Fruit fly (Drosophila melanogaster): ENCODE measurements around the gene Sfp24C1.

Gene Sfp24C1

DNA sequence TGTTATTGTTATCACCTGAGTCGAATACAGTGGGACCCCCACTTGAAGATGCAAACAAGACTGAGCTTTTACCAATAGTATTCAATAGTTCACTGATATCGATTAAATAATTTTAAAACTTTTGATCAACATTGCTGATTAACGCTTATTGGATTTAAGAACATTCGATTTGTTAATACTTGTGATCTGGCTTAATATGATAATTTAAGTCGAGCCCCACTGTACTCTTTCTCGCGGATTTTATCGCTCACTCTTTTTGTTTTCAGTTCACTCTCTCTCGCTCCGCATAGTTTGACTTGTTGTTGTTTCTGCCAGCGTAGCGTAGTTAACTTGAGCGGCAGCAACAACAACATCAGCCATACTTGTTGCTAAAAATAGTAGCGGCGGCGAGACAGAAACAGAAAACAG is 44.8 kb upstream of the Sfp24C1 start (continued):
- TF ChIP-seq Mrtf (GFP tag; IDR thresholded peaks at IDR 0.05), result peak; percentile 97
- TF ChIP-seq Nf-YC (tag; optimal IDR thresholded peaks at IDR 0.05), result peak; percentile 92
- peak; percentile 97 for TF ChIP-seq GATAe (GFP tag; conservative IDR thresholded peaks at IDR 0.05)
- peak; percentile 97 for TF ChIP-seq slp2 (GFP tag; optimal IDR thresholded peaks at IDR 0.05)
- peak; percentile 97 for TF ChIP-seq kni (GFP tag; optimal IDR thresholded peaks at IDR 0.05)
- peak; percentile 98 for TF ChIP-seq gce (GFP tag; IDR thresholded peaks at IDR 0.05)
- peak; percentile 98 for TF ChIP-seq seq (GFP tag; IDR thresholded peaks at IDR 0.05)
- TF ChIP-seq CG34422 (GFP tag; IDR thresholded peaks at IDR 0.05), result peak; percentile 98
- TF ChIP-seq HLH3B (GFP tag; IDR thresholded peaks at IDR 0.05), result peak; percentile 98
- peak; percentile 98 for TF ChIP-seq oc (tag; optimal IDR thresholded peaks at IDR 0.05)
- TF ChIP-seq CG16813 (GFP tag; IDR thresholded peaks at IDR 0.05; ENCODE audit: partially characterized antibody), result no peak
- TF ChIP-seq PHDP (tag; optimal IDR thresholded peaks at IDR 0.05), result peak; percentile 99
- TF ChIP-seq CG9215 (GFP tag; IDR thresholded peaks at IDR 0.05), result peak; percentile 97
- TF ChIP-seq hth (optimal IDR thresholded peaks at IDR 0.05), result no peak
- TF ChIP-seq CG1603 (tag; optimal IDR thresholded peaks at IDR 0.05), result peak; percentile 98
- TF ChIP-seq CG8944 (GFP tag; optimal IDR thresholded peaks at IDR 0.05), result peak; percentile 97
- TF ChIP-seq Sox102F (GFP tag; optimal IDR thresholded peaks at IDR 0.05), result peak; percentile 99
- peak; percentile 96 for TF ChIP-seq CG15696 (tag; optimal IDR thresholded peaks at IDR 0.05)
- peak; percentile 96 for TF ChIP-seq jing (GFP tag; optimal IDR thresholded peaks at IDR 0.05)
- TF ChIP-seq Mes4 (GFP tag; optimal IDR thresholded peaks at IDR 0.05), result peak; percentile 97
- peak; percentile 99 for TF ChIP-seq gcm (GFP tag; optimal IDR thresholded peaks at IDR 0.05)
- peak; percentile 96 for TF ChIP-seq CG1647 (GFP tag; optimal IDR thresholded peaks at IDR 0.05)
- peak; percentile 93 for TF ChIP-seq exex (tag; optimal IDR thresholded peaks at IDR 0.05)
- peak; percentile 97 for TF ChIP-seq Blimp-1 (GFP tag; optimal IDR thresholded peaks at IDR 0.05)
- peak; percentile 84 for TF ChIP-seq CG43689 (GFP tag; IDR thresholded peaks at IDR 0.05)
- peak; percentile 98 for TF ChIP-seq stc (GFP tag; IDR thresholded peaks at IDR 0.05)
- TF ChIP-seq pho (GFP tag; optimal IDR thresholded peaks at IDR 0.05), result peak; percentile 99
- TF ChIP-seq cwo (GFP tag; optimal IDR thresholded peaks at IDR 0.05), result peak; percentile 97
- TF ChIP-seq CG7556 (GFP tag; optimal IDR thresholded peaks at IDR 0.05), result peak; percentile 98
- peak; percentile 97 for TF ChIP-seq ara (GFP tag; IDR thresholded peaks at IDR 0.05)
- peak; percentile 98 for TF ChIP-seq CG10366 (GFP tag; IDR thresholded peaks at IDR 0.05)
- peak; percentile 97 to 98 for TF ChIP-seq Pdp1 (GFP tag; optimal IDR thresholded peaks at IDR 0.05)
- peak; percentile 88 for TF ChIP-seq Jarid2 (GFP tag; optimal IDR thresholded peaks at IDR 0.05)
- peak; percentile 98 for TF ChIP-seq Hmr (GFP tag; optimal IDR thresholded peaks at IDR 0.05)
- peak in 1 of 2 experiments; percentile 56 for TF ChIP-seq tll (GFP tag; optimal IDR thresholded peaks at IDR 0.05)
- peak; percentile 87 for TF ChIP-seq trh (GFP tag; optimal IDR thresholded peaks at IDR 0.05)
- TF ChIP-seq br (optimal IDR thresholded peaks at IDR 0.05), result no peak
- TF ChIP-seq Ets65A (GFP tag), result peak; percentile 100
- peak; percentile 96 for TF ChIP-seq CG8089 (GFP tag; optimal IDR thresholded peaks at IDR 0.05)
- peak; percentile 49; the same call in 1 of the 2 replicates for TF ChIP-seq crol (GFP tag; IDR thresholded peaks at IDR 0.05)
- peak; percentile 96 for TF ChIP-seq ap (GFP tag; IDR thresholded peaks at IDR 0.05)
- peak; percentile 92 for TF ChIP-seq da (GFP tag; optimal IDR thresholded peaks at IDR 0.05)
- peak; percentile 97 for TF ChIP-seq disco-r (GFP tag; optimal IDR thresholded peaks at IDR 0.05)
- peak; percentile 97 for TF ChIP-seq ase (GFP tag; IDR thresholded peaks at IDR 0.05)
- peak; percentile 97 for TF ChIP-seq CG8290 (GFP tag; optimal IDR thresholded peaks at IDR 0.05)
- peak; percentile 88 to 99 for TF ChIP-seq CG8290 (tag; optimal IDR thresholded peaks at IDR 0.05)
- TF ChIP-seq Rx (GFP tag; IDR thresholded peaks at IDR 0.05), result peak; percentile 96
- peak; percentile 91 for TF ChIP-seq TFAM (GFP tag; optimal IDR thresholded peaks at IDR 0.05)
- TF ChIP-seq Sox100B (GFP tag; optimal IDR thresholded peaks at IDR 0.05), result peak; percentile 98
- peak; percentile 99 for TF ChIP-seq CG2120 (GFP tag; optimal IDR thresholded peaks at IDR 0.05)
- TF ChIP-seq CG14014 (GFP tag; IDR thresholded peaks at IDR 0.05), result peak; percentile 98
- TF ChIP-seq CG1602 (GFP tag; optimal IDR thresholded peaks at IDR 0.05), result peak; percentile 96
